Fruit fly (Drosophila melanogaster): Measurements from ENCODE around the gene Nmd3.
A peak's percentile ranks its signal among the peaks of the same experiment; 100 is the strongest.

The Nmd3 gene

DNA sequence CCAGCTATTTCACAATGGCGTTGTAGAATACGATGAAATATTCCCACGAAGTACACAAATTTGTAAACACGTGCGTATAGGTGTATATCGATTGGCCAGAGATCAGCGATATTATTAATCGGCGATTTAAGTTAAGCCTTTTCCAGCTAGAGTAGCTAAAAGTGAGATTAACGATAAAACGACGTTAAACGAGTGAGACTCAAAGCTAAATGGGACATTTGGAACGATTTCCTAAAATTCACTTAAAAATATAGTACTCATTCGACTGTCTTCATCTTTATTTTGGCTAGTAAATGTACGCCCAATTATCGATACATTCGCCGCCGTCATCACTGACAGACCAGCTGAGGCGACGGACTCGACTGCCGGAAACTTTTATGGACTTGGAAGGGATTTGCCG is at the start of gene Nmd3, which contains the start of gene CG17776:
Gene Nmd3, minus strand, starts transcription at position 106 of the 400 bp plus-strand sequence.
Gene CG17776, plus strand, starts transcription at position 163 of the 400 bp plus-strand sequence.
- TF ChIP-seq Spps (tag; optimal IDR thresholded peaks at IDR 0.05) (no peak), Fer1 (GFP tag; optimal IDR thresholded peaks at IDR 0.05) (peak; percentile 49), nerfin-2 (GFP tag; IDR thresholded peaks at IDR 0.05; ENCODE audit: partially characterized antibody) (peak; percentile 82), vnd (GFP tag; IDR thresholded peaks at IDR 0.05; ENCODE audit: partially characterized antibody) (peak; percentile 83), dpn (GFP tag; optimal IDR thresholded peaks at IDR 0.05) (peak in 1 of 2 experiments; percentile 5), sens (GFP tag) (peak; percentile 50), wor (GFP tag; IDR thresholded peaks at IDR 0.05) (no peak), CG8944 (GFP tag; optimal IDR thresholded peaks at IDR 0.05) (no peak), CG18262 (tag; optimal IDR thresholded peaks at IDR 0.05) (peak; percentile 7), Sry-δ (GFP tag; optimal IDR thresholded peaks at IDR 0.05) (peak; percentile 73), cwo (GFP tag; optimal IDR thresholded peaks at IDR 0.05) (peak; percentile 79), shn (GFP tag; optimal IDR thresholded peaks at IDR 0.05) (peak; percentile 26), slp2 (GFP tag; optimal IDR thresholded peaks at IDR 0.05) (no peak), CG34224 (GFP tag; IDR thresholded peaks at IDR 0.05; ENCODE audit: partially characterized antibody) (peak; percentile 83), onecut (GFP tag; IDR thresholded peaks at IDR 0.05) (0 out of 2 replicates have a peak, but pooled peaks have one; percentile 6), phol (tag; optimal IDR thresholded peaks at IDR 0.05) (peak; percentile 39), Oli (tag; optimal IDR thresholded peaks at IDR 0.05) (no peak), mld (GFP tag; IDR thresholded peaks at IDR 0.05; ENCODE audit: partially characterized antibody) (peak; percentile 58; the same call in 1 of the 3 replicates), CG4617 (GFP tag; optimal IDR thresholded peaks at IDR 0.05; ENCODE audit: borderline replicate concordance) (peak; percentile 26), Sry-β (GFP tag; optimal IDR thresholded peaks at IDR 0.05) (peak; percentile 95), CG4820 (GFP tag; optimal IDR thresholded peaks at IDR 0.05) (no peak), trem (tag; optimal IDR thresholded peaks at IDR 0.05) (peak; percentile 43), hbn (GFP tag; IDR thresholded peaks at IDR 0.05; ENCODE audit: partially characterized antibody) (peak; percentile 63), pb (GFP tag; optimal IDR thresholded peaks at IDR 0.05) (no peak), CG17361 (GFP tag; IDR thresholded peaks at IDR 0.05) (no peak), bigmax (GFP tag; optimal IDR thresholded peaks at IDR 0.05) (no peak), CG7786 (GFP tag; optimal IDR thresholded peaks at IDR 0.05) (peak; percentile 17), Mes4 (GFP tag; optimal IDR thresholded peaks at IDR 0.05) (no peak), CG15269 (tag; optimal IDR thresholded peaks at IDR 0.05) (no peak), Myb (GFP tag; optimal IDR thresholded peaks at IDR 0.05) (peak; percentile 15), Ets97D (GFP tag; optimal IDR thresholded peaks at IDR 0.05) (peak; percentile 38), CG1603 (tag; optimal IDR thresholded peaks at IDR 0.05) (peak; percentile 58), chm (GFP tag; IDR thresholded peaks at IDR 0.05) (no peak), CG13624 (GFP tag; optimal IDR thresholded peaks at IDR 0.05) (peak; percentile 46), inv (GFP tag; IDR thresholded peaks at IDR 0.05; ENCODE audit: partially characterized antibody) (peak; percentile 51), Sin3A (optimal IDR thresholded peaks at IDR 0.05) (peak; percentile 60), sug (tag; optimal IDR thresholded peaks at IDR 0.05) (peak; percentile 45), CG6791 (GFP tag; IDR thresholded peaks at IDR 0.05; ENCODE audit: partially characterized antibody) (peak; percentile 60; the same call in 2 of the 3 replicates), Bgb (GFP tag; IDR thresholded peaks at IDR 0.05; ENCODE audit: partially characterized antibody) (peak; percentile 61), MBD-R2 (GFP tag; IDR thresholded peaks at IDR 0.05) (peak; percentile 72; the same call in 1 of the 2 replicates), hb (GFP tag; IDR thresholded peaks at IDR 0.05; ENCODE audit: partially characterized antibody) (peak; percentile 80), E2f2 (GFP tag; IDR thresholded peaks at IDR 0.05) (peak; percentile 46; the same call in 1 of the 2 replicates), CG30020 (tag; optimal IDR thresholded peaks at IDR 0.05) (peak; percentile 8), danr (GFP tag; IDR thresholded peaks at IDR 0.05) (no peak), CG14710 (tag; optimal IDR thresholded peaks at IDR 0.05) (peak; percentile 45), CG34376 (GFP tag; optimal IDR thresholded peaks at IDR 0.05) (peak; percentile 1), Dip2 (GFP tag; IDR thresholded peaks at IDR 0.05) (no peak), BEAF-32 (GFP tag; optimal IDR thresholded peaks at IDR 0.05) (peak; percentile 68), CG2116 (GFP tag; optimal IDR thresholded peaks at IDR 0.05) (peak; percentile 77), CG3847 (GFP tag; IDR thresholded peaks at IDR 0.05) (0 out of 2 replicates have a peak, but pooled peaks have one; percentile 5)

Measured in whole organism, embryonic.